Worm (Caenorhabditis elegans) whole organism, late embryonic: ENCODE measurements around the gene rike-1.

Experiments used
- ceh-14 ChIP-seq: sonication (generic microtip); optimal IDR thresholded peaks from 2 replicates; lab custom pipeline; 2016; ENCODE audit warnings: missing genotype, missing genetic modification characterization, missing compliant biosample characterization
- ceh-30 ChIP-seq: fragments of 150-350 bp; optimal IDR thresholded peaks from 2 replicates; lab custom pipeline; 2014; ENCODE audit warnings: missing biosample characterization, missing genetic modification characterization
- dmd-4 ChIP-seq: sonication (generic microtip); optimal IDR thresholded peaks from 2 replicates; lab custom pipeline; 2016; ENCODE audit warnings: borderline replicate concordance, missing genetic modification characterization, missing compliant biosample characterization
- dve-1 ChIP-seq: sonication (generic microtip); optimal IDR thresholded peaks from 2 replicates; lab custom pipeline; 2017; ENCODE audit warnings: antibody characterized with exemption, mild to moderate bottlenecking, missing genetic modification characterization, missing compliant biosample characterization
- madf-2 ChIP-seq: sonication (generic microtip); optimal IDR thresholded peaks from 2 replicates; lab custom pipeline; 2017; ENCODE audit warnings: missing genetic modification characterization, missing compliant biosample characterization

DNA sequence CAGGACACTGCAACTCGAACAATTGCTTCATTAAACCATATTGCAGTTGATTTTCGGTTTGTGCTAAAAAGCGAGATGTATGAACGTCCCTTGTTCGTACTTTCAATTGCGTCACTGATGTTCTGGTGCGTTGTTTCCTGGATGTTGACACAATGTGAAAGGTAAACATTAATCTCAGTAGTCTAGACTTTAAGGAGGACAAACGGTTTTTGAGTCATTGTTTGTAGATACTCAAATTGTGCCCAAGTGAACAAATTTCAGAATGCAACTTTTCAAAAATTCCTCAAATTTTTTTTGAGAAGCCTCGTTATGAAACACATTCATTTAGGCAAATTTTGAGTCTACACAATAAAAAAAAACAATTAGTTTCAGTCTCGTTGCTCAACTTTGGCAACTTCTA lies 4.7 kb downstream of the rike-1 start:
- TF ChIP-seq dve-1 (no peak), madf-2 (tag; lab: Kevin White, UChicago) (no peak), dmd-4 (tag; lab: Kevin White, UChicago) (no peak), ceh-30 (tag; lab: Kevin White, UChicago) (no peak), ceh-14 (tag; lab: Kevin White, UChicago) (no peak)
